Worm (Caenorhabditis elegans) whole organism, L1 larva: ENCODE data around the gene K09C6.9.

Source experiments
- ama-1 ChIP-seq: fragments of 150-350 bp; optimal IDR thresholded peaks from 2 replicates; lab custom pipeline; 2014
- elt-2 ChIP-seq: sonication (generic microtip); optimal IDR thresholded peaks from 2 replicates; lab custom pipeline; 2016; ENCODE audit warnings: missing genetic modification characterization, mild to moderate bottlenecking, inconsistent platforms, missing compliant biosample characterization, missing genetic modification reagents
- fkh-10 ChIP-seq: sonication (generic microtip); optimal IDR thresholded peaks from 2 replicates; lab custom pipeline; 2017; ENCODE audit warnings: missing biosample characterization, missing genetic modification reagents, missing genetic modification characterization
- fos-1 ChIP-seq: fragments of 150-350 bp; optimal IDR thresholded peaks from 2 replicates; lab custom pipeline; 2014; ENCODE audit warnings: missing biosample characterization, missing genetic modification characterization
- lin-39 ChIP-seq: fragments of 150-350 bp; optimal IDR thresholded peaks from 2 replicates; lab custom pipeline; 2014; ENCODE audit warnings: missing biosample characterization, missing genetic modification reagents, missing genetic modification characterization
- lir-3 ChIP-seq: sonication (generic microtip); optimal IDR thresholded peaks from 2 replicates; lab custom pipeline; 2016; ENCODE audit warnings: mild to moderate bottlenecking, missing genetic modification characterization, moderate library complexity, missing compliant biosample characterization; ENCODE audit not compliant: poor library complexity
- lsy-2 ChIP-seq, 2 experiments: fragments of 150-350 bp; optimal IDR thresholded peaks; 2 replicates each; lab custom pipeline; 2014; ENCODE audit warnings: missing biosample characterization in 2 of 2, missing genetic modification characterization in 2 of 2
- mef-2 ChIP-seq: fragments of 150-350 bp; optimal IDR thresholded peaks from 2 replicates; lab custom pipeline; 2014; ENCODE audit warnings: missing biosample characterization, missing genetic modification characterization
- pqm-1 ChIP-seq: sonication (generic microtip); optimal IDR thresholded peaks from 3 replicates; lab custom pipeline; 2017; ENCODE audit warnings: missing biosample characterization, missing genetic modification characterization
- unc-130 ChIP-seq: fragments of 150-350 bp; optimal IDR thresholded peaks from 2 replicates; lab custom pipeline; 2017; ENCODE audit warnings: missing biosample characterization, missing genetic modification characterization, inconsistent platforms
- unc-62 ChIP-seq: fragments of 150-350 bp; optimal IDR thresholded peaks from 2 replicates; lab custom pipeline; 2014; ENCODE audit warnings: missing biosample characterization, missing genetic modification reagents, missing genetic modification characterization
- unc-86 ChIP-seq: sonication (generic microtip); optimal IDR thresholded peaks from 2 replicates; lab custom pipeline; 2016; ENCODE audit warnings: missing genetic modification characterization, missing compliant biosample characterization
- zag-1 ChIP-seq: fragments of 150-350 bp; optimal IDR thresholded peaks from 2 replicates; lab custom pipeline; 2014; ENCODE audit warnings: missing biosample characterization, missing genetic modification characterization
- ztf-11 ChIP-seq, 2 experiments: sonication (generic microtip); optimal IDR thresholded peaks; 2 replicates each; lab custom pipeline; 2016 to 2017; ENCODE audit warnings: missing genetic modification characterization in 2 of 2, missing biosample characterization in 1 of 2, missing compliant biosample characterization in 1 of 2

DNA sequence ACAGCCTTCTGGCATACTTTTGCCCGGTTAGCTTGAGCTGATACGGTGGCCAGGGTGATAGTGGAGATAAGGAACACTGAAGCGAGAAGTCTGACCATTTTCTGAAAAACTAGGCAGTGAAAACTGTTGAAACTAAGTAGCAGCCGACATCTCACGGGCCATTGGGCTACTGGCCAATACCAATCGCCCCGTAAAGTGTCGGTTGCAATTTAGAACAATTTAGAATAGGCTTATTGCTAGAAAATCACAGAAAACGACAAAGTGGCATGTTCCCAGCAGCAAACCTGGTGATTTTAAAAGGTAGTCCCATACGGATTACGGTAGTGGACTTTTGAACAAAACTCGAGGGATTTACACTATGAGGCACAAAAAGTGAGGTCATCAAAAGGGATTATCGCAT is 16.2 kb upstream of the K09C6.9 start, which contains the start of gene T02B11.4:
- TF ChIP-seq fos-1 (tag; lab: Kevin White, UChicago): no peak
- TF ChIP-seq unc-62 (GFP tag; lab: Kevin White, UChicago): no peak
- TF ChIP-seq unc-86 (tag; lab: Kevin White, UChicago): no peak
- no peak for TF ChIP-seq lsy-2 (tag; optimal IDR thresholded peaks at IDR 0.05; lab: Kevin White, UChicago)
- no peak for TF ChIP-seq zag-1
- no peak for TF ChIP-seq ztf-11 (tag; optimal IDR thresholded peaks at IDR 0.05; lab: Kevin White, UChicago)
- no peak for TF ChIP-seq mef-2 (tag; lab: Kevin White, UChicago)
- no peak for TF ChIP-seq unc-130 (tag; lab: Kevin White, UChicago)
- no peak for TF ChIP-seq elt-2 (tag; lab: Kevin White, UChicago)
- TF ChIP-seq ama-1 (lab: Kevin White, UChicago): no peak
- no peak for TF ChIP-seq pqm-1 (tag; lab: Kevin White, UChicago)
- no peak for TF ChIP-seq lir-3 (tag; lab: Kevin White, UChicago)
- no peak for TF ChIP-seq fkh-10
- no peak for TF ChIP-seq lin-39 (tag; lab: Kevin White, UChicago)
